Worm (Caenorhabditis elegans) whole organism, young adult: ENCODE measurements around the gene Y39B6A.1.

Experiments used
- B0336.3 ChIP-seq: fragments of 200-800 bp; sonication (Bioruptor generic); IDR thresholded peaks from 2 replicates; pipeline ENCODE4 v1.3.6; 2022; ENCODE audit warnings: missing genetic modification characterization, missing compliant biosample characterization
- F22D6.2 ChIP-seq: sonication (generic microtip); optimal IDR thresholded peaks from 2 replicates; lab custom pipeline; 2016; ENCODE audit warnings: mild to moderate bottlenecking, missing genetic modification characterization, missing compliant biosample characterization
- F23B12.7 ChIP-seq: sonication (generic microtip); optimal IDR thresholded peaks from 2 replicates; lab custom pipeline; 2017; ENCODE audit warnings: missing genetic modification characterization, mild to moderate bottlenecking, missing compliant biosample characterization, antibody characterized with exemption, moderate library complexity; ENCODE audit not compliant: insufficient read depth
- K12H6.12 ChIP-seq: fragments of 200-800 bp; sonication (Bioruptor generic); optimal IDR thresholded peaks from 2 replicates; lab custom pipeline; 2018; ENCODE audit warnings: mild to moderate bottlenecking, missing genetic modification characterization, missing compliant biosample characterization
- Y53G8AR.9 ChIP-seq: fragments of 200-800 bp; sonication (Bioruptor generic); conservative IDR thresholded peaks from 2 replicates; pipeline ENCODE4 v1.3.6; 2022; ENCODE audit warnings: missing genetic modification reagents, missing genetic modification characterization, missing compliant biosample characterization
- atf-7 ChIP-seq: sonication (generic microtip); optimal IDR thresholded peaks from 2 replicates; lab custom pipeline; 2017; ENCODE audit warnings: mild to moderate bottlenecking, missing genetic modification characterization, missing compliant biosample characterization
- attf-3 ChIP-seq: fragments of 200-800 bp; sonication (Bioruptor generic); conservative IDR thresholded peaks from 2 replicates; pipeline ENCODE4 v1.3.6; 2022; ENCODE audit warnings: missing genetic modification reagents, missing genetic modification characterization, missing compliant biosample characterization
- attf-5 ChIP-seq: fragments of 200-800 bp; sonication (Bioruptor generic); optimal IDR thresholded peaks from 2 replicates; lab custom pipeline; 2018; ENCODE audit warnings: mild to moderate bottlenecking, missing genetic modification characterization, missing compliant biosample characterization
- cebp-1 ChIP-seq, 2 experiments: fragments of 200-800 bp in 1 of 2; sonication (Bioruptor generic) in 1 of 2; sonication (generic microtip) in 1 of 2; IDR thresholded peaks in 1 of 2; optimal IDR thresholded peaks in 1 of 2; 2 replicates each; pipeline versions ENCODE4 v1.3.6 to Lab custom; 2017 to 2022; ENCODE audit warnings: missing compliant biosample characterization in 2 of 2, missing genetic modification characterization in 2 of 2, mild to moderate bottlenecking in 1 of 2, missing genetic modification reagents in 1 of 2, moderate library complexity in 1 of 2
- cebp-2 ChIP-seq: fragments of 200-800 bp; sonication (Bioruptor generic); IDR thresholded peaks from 2 replicates; pipeline ENCODE4 v1.3.6; 2022; ENCODE audit warnings: missing genetic modification characterization, missing compliant biosample characterization
- egl-44 ChIP-seq: fragments of 200-800 bp; sonication (Bioruptor generic); IDR thresholded peaks from 2 replicates; pipeline ENCODE4 v1.3.6; 2022; ENCODE audit warnings: missing genetic modification reagents, missing genetic modification characterization, missing compliant biosample characterization
- ets-4 ChIP-seq: fragments of 200-800 bp; sonication (Bioruptor generic); optimal IDR thresholded peaks from 2 replicates; lab custom pipeline; 2018; ENCODE audit warnings: mild to moderate bottlenecking, missing genetic modification characterization, missing compliant biosample characterization
- hrde-1 ChIP-seq: sonication (generic microtip); optimal IDR thresholded peaks from 2 replicates; lab custom pipeline; 2016; ENCODE audit warnings: missing genetic modification characterization, mild to moderate bottlenecking, missing compliant biosample characterization, moderate library complexity, missing genotype, missing genetic modification reagents, borderline replicate concordance
- hsf-1 ChIP-seq: fragments of 200-800 bp; sonication (Bioruptor generic); IDR thresholded peaks from 2 replicates; pipeline ENCODE4 v1.3.6; 2022; ENCODE audit warnings: missing genetic modification reagents, missing genetic modification characterization, missing compliant biosample characterization
- let-526 ChIP-seq: fragments of 200-800 bp; sonication (Bioruptor generic); IDR thresholded peaks from 2 replicates; pipeline ENCODE4 v1.3.6; 2022; ENCODE audit warnings: missing genetic modification reagents, missing genetic modification characterization, missing compliant biosample characterization
- let-607 ChIP-seq, 2 experiments: fragments of 200-800 bp in 1 of 2; sonication (Bioruptor generic) in 1 of 2; sonication (generic microtip) in 1 of 2; optimal IDR thresholded peaks; 2 replicates each; lab custom pipeline; 2016 to 2018; ENCODE audit warnings: mild to moderate bottlenecking in 2 of 2, missing compliant biosample characterization in 2 of 2, missing genetic modification characterization in 2 of 2, moderate library complexity in 2 of 2, missing genotype in 1 of 2
- lin-40 ChIP-seq: sonication (generic microtip); optimal IDR thresholded peaks from 2 replicates; lab custom pipeline; 2016; ENCODE audit warnings: missing genetic modification characterization, mild to moderate bottlenecking, missing compliant biosample characterization, missing genotype, missing genetic modification reagents
- lin-54 ChIP-seq: fragments of 200-800 bp; sonication (Bioruptor generic); optimal IDR thresholded peaks from 2 replicates; lab custom pipeline; 2018; ENCODE audit warnings: mild to moderate bottlenecking, missing genetic modification characterization, missing compliant biosample characterization
- madf-10 ChIP-seq: sonication (generic microtip); optimal IDR thresholded peaks from 2 replicates; lab custom pipeline; 2016; ENCODE audit warnings: mild to moderate bottlenecking, missing genetic modification characterization, missing compliant biosample characterization
- mcd-1 ChIP-seq: fragments of 200-800 bp; sonication (Bioruptor generic); IDR thresholded peaks from 2 replicates; pipeline ENCODE4 v1.3.6; 2022; ENCODE audit warnings: missing genetic modification reagents, missing genetic modification characterization, missing compliant biosample characterization
- mes-4 ChIP-seq: sonication (generic microtip); optimal IDR thresholded peaks from 2 replicates; lab custom pipeline; 2016; ENCODE audit warnings: missing genotype, missing genetic modification characterization, missing compliant biosample characterization
- nfya-1 ChIP-seq: sonication (generic microtip); optimal IDR thresholded peaks from 2 replicates; lab custom pipeline; 2017; ENCODE audit warnings: antibody characterized with exemption, missing compliant biosample characterization, missing genetic modification characterization, borderline replicate concordance; ENCODE audit not compliant: insufficient read depth
- nfyb-1 ChIP-seq: fragments of 200-800 bp; sonication (Bioruptor generic); IDR thresholded peaks from 2 replicates; pipeline ENCODE4 v1.3.6; 2022; ENCODE audit warnings: missing genetic modification reagents, missing genetic modification characterization, missing compliant biosample characterization
- nhr-120 ChIP-seq: fragments of 200-800 bp; sonication (Bioruptor generic); IDR thresholded peaks from 2 replicates; pipeline ENCODE4 v1.3.6; 2022; ENCODE audit warnings: missing genetic modification characterization, missing compliant biosample characterization
- nhr-179 ChIP-seq: sonication (generic microtip); optimal IDR thresholded peaks from 2 replicates; lab custom pipeline; 2016; ENCODE audit warnings: mild to moderate bottlenecking, missing genetic modification characterization, missing compliant biosample characterization
- nhr-27 ChIP-seq: fragments of 200-800 bp; sonication (Bioruptor generic); optimal IDR thresholded peaks from 2 replicates; lab custom pipeline; 2018; ENCODE audit warnings: mild to moderate bottlenecking, missing genetic modification characterization, moderate library complexity, missing compliant biosample characterization
- nhr-80 ChIP-seq: sonication (generic microtip); optimal IDR thresholded peaks from 2 replicates; lab custom pipeline; 2016; ENCODE audit warnings: missing genetic modification characterization, missing compliant biosample characterization
- nhr-90 ChIP-seq: sonication (generic microtip); optimal IDR thresholded peaks from 2 replicates; lab custom pipeline; 2016; ENCODE audit warnings: missing genotype, mild to moderate bottlenecking, missing genetic modification characterization, missing compliant biosample characterization
- pha-4 ChIP-seq: fragments of 150-350 bp; sonication (generic microtip); optimal IDR thresholded peaks from 2 replicates; lab custom pipeline; 2014; ENCODE audit warnings: missing biosample characterization, missing genetic modification reagents, missing genetic modification characterization
- rcor-1 ChIP-seq: fragments of 200-800 bp; sonication (Bioruptor generic); IDR thresholded peaks from 2 replicates; pipeline ENCODE4 v1.3.6; 2022; ENCODE audit warnings: missing genetic modification reagents, missing genetic modification characterization, missing compliant biosample characterization
- snpc-1.1 ChIP-seq: sonication (generic microtip); optimal IDR thresholded peaks from 2 replicates; lab custom pipeline; 2017; ENCODE audit warnings: missing genetic modification characterization, mild to moderate bottlenecking, missing compliant biosample characterization, antibody characterized with exemption, moderate library complexity, missing genotype, missing genetic modification reagents; ENCODE audit not compliant: insufficient read depth
- snpc-4 ChIP-seq, 5 experiments: fragments of 150-350 bp in 1 of 5; sonication (generic microtip) in 4 of 5; optimal IDR thresholded peaks; 2 replicates each; lab custom pipeline; 2014 to 2018; ENCODE audit warnings: missing genetic modification characterization in 5 of 5, missing biosample characterization in 3 of 5, antibody characterized with exemption in 2 of 5, mild to moderate bottlenecking in 2 of 5, missing compliant biosample characterization in 2 of 5, missing genotype in 2 of 5, moderate library complexity in 2 of 5, missing genetic modification reagents in 1 of 5
- tbp1 ChIP-seq: fragments of 200-800 bp; sonication (Bioruptor generic); optimal IDR thresholded peaks from 2 replicates; lab custom pipeline; 2018; ENCODE audit warnings: mild to moderate bottlenecking, missing genetic modification characterization, missing compliant biosample characterization
- tlf-1 ChIP-seq: fragments of 200-800 bp; sonication (Bioruptor generic); optimal IDR thresholded peaks from 2 replicates; lab custom pipeline; 2018; ENCODE audit warnings: mild to moderate bottlenecking, missing genetic modification characterization, missing compliant biosample characterization
- unc-62 ChIP-seq: fragments of 150-350 bp; optimal IDR thresholded peaks from 2 replicates; lab custom pipeline; 2014; ENCODE audit warnings: missing biosample characterization, missing genetic modification reagents, missing genetic modification characterization
- zfh-2 ChIP-seq: fragments of 200-800 bp; sonication (Bioruptor generic); conservative IDR thresholded peaks from 2 replicates; pipeline ENCODE4 v1.3.6; 2022; ENCODE audit warnings: missing genetic modification reagents, missing genetic modification characterization, missing compliant biosample characterization
- ztf-18 ChIP-seq: sonication (generic microtip); optimal IDR thresholded peaks from 2 replicates; lab custom pipeline; 2016; ENCODE audit warnings: missing genotype, mild to moderate bottlenecking, missing genetic modification characterization, missing compliant biosample characterization
- ztf-22 ChIP-seq: fragments of 200-800 bp; sonication (Bioruptor generic); optimal IDR thresholded peaks from 2 replicates; lab custom pipeline; 2018; ENCODE audit warnings: mild to moderate bottlenecking, missing genetic modification characterization, moderate library complexity, missing compliant biosample characterization
- ztf-6 ChIP-seq: fragments of 200-800 bp; sonication (Bioruptor generic); IDR thresholded peaks from 2 replicates; pipeline ENCODE4 v1.3.6; 2022; ENCODE audit warnings: missing genetic modification reagents, missing genetic modification characterization, missing compliant biosample characterization

Gene Y39B6A.1

DNA sequence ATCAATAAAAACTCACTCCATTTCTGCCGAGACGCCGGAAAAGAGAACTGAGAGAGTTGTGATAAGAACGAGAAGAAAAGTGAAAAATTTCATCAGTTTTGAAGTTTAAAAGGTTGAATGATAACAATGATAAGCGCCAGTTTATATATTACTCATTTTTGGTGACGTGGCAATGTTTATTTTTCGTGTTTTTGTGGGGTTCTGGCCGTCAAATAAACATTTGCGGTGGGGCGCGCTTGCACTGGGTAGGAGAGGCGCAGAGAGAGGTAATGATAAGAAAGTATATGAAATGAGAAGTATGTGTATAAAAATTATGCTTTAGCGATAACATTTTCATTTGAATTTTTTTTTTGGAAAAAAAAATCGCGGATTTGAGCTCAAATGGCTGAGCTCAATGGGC is 44.7 kb downstream of the Y39B6A.1 start, which contains the start of gene Y39B6A.5:
Gene Y39B6A.5 (minus strand): TSS at position 214 of the 400 bp plus-strand sequence.
- TF ChIP-seq F23B12.7 (tag; lab: Kevin White, UChicago) (peak; percentile 16), atf-7 (tag; lab: Kevin White, UChicago) (peak; percentile 74), mcd-1 (GFP tag; lab: Robert Waterston, UW) (peak; percentile 87), nhr-120 (GFP tag; lab: Robert Waterston, UW) (no peak), nhr-27 (no peak), pha-4 (tag; lab: Kevin White, UChicago) (peak; percentile 84), hsf-1 (no peak), tbp1 (GFP tag; lab: Kevin White, UChicago) (peak; percentile 64), tlf-1 (GFP tag; lab: Kevin White, UChicago) (peak; percentile 57), mes-4 (tag; lab: Kevin White, UChicago) (no peak), rcor-1 (GFP tag; lab: Robert Waterston, UW) (no peak), snpc-4 (GFP tag; optimal IDR thresholded peaks at IDR 0.05; lab: Kevin White, UChicago) (no peak), snpc-4 (tag; optimal IDR thresholded peaks at IDR 0.05; lab: Kevin White, UChicago) (peak; percentile 26 to 60 (median 49)), let-526 (GFP tag; lab: Robert Waterston, UW) (no peak), cebp-2 (GFP tag; lab: Robert Waterston, UW) (no peak), K12H6.12 (tag; lab: Kevin White, UChicago) (peak; percentile 6), ztf-18 (tag; lab: Kevin White, UChicago) (peak; percentile 25), let-607 (tag; optimal IDR thresholded peaks at IDR 0.05; lab: Kevin White, UChicago) (peak; percentile 92 to 97), lin-40 (peak; percentile 55), nhr-90 (peak; percentile 62), nhr-80 (tag; lab: Kevin White, UChicago) (peak; percentile 97), nfyb-1 (GFP tag; lab: Robert Waterston, UW) (peak; percentile 58; the same call in 1 of the 2 replicates), B0336.3 (GFP tag; lab: Robert Waterston, UW) (no peak), zfh-2 (GFP tag; lab: Robert Waterston, UW) (no peak), unc-62 (GFP tag; lab: Kevin White, UChicago) (peak; percentile 47), lin-54 (GFP tag; lab: Kevin White, UChicago) (peak; percentile 47), cebp-1 (GFP tag; IDR thresholded peaks at IDR 0.05; lab: Robert Waterston, UW) (no peak; the same call in 1 of the 2 replicates), cebp-1 (tag; optimal IDR thresholded peaks at IDR 0.05; lab: Kevin White, UChicago) (peak; percentile 80), ztf-6 (GFP tag; lab: Robert Waterston, UW) (no peak), ztf-22 (GFP tag; lab: Kevin White, UChicago) (peak; percentile 91), madf-10 (peak; percentile 34), Y53G8AR.9 (GFP tag; lab: Robert Waterston, UW) (no peak; the same call in 1 of the 2 replicates), nhr-179 (tag; lab: Kevin White, UChicago) (no peak), attf-5 (GFP tag; lab: Kevin White, UChicago) (peak; percentile 87), ets-4 (GFP tag; lab: Kevin White, UChicago) (peak; percentile 74), hrde-1 (tag; lab: Kevin White, UChicago) (no peak), F22D6.2 (peak; percentile 0), nfya-1 (tag; lab: Kevin White, UChicago) (no peak), attf-3 (GFP tag; lab: Robert Waterston, UW) (no peak), egl-44 (GFP tag; lab: Robert Waterston, UW) (0 out of 2 replicates have a peak, but pooled peaks have one; percentile 29), snpc-1.1 (tag; lab: Kevin White, UChicago) (no peak)
